Worm (Caenorhabditis elegans): ENCODE measurements around the gene ttll-9.

Gene ttll-9

DNA sequence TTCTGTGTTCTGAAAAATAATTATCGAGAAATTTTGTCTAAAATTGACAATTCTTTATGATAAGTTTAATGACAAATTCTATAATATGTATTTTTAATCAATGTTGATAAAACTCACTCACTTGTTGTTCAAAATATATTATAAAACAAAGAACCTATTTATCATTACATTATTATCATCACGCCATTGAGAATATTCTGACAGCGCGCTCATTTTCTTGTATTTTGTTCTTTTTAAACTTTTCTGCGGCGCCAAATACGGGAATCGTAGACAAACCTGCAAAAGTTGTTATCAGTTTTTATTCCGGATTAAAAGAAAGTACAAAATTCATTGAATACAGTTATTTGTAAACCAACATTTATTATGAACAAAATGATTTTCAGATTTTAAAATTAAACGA is 43.9 kb upstream of the ttll-9 start:
- TF ChIP-seq F39B2.1 (GFP tag; IDR thresholded peaks at IDR 0.05) (no peak), sea-2 (GFP tag; IDR thresholded peaks at IDR 0.05) (no peak), athp-1 (tag; optimal IDR thresholded peaks at IDR 0.05) (no peak), chd-7 (tag; optimal IDR thresholded peaks at IDR 0.05) (no peak), ets-4 (GFP tag; optimal IDR thresholded peaks at IDR 0.05) (no peak), nhr-80 (tag; optimal IDR thresholded peaks at IDR 0.05) (peak; percentile 51)

DNA sequence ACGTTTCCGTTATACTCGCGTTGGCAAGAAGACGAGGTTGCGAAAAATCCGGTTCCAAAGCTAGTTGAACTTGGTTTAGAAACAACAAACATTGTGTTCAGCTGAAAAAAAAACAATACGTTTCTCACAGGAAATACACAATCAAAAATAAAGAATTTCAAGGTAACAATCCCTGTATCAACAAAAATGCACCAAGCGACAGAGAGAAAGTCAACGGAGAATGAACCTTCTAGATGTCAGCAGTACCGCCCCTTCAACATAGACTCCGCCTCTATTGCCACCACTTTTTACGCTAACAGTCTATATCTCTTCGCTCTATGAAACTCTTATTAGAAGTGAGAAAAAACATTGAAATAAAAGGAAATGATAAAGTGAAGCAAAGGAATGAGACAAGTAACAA is 41.9 kb upstream of the ttll-9 start, which contains the start of gene F31D4.8:
F31D4.8 (minus strand) TSS at position 101 of the 400 bp plus-strand sequence.
- TF ChIP-seq rcor-1 (GFP tag; IDR thresholded peaks at IDR 0.05): no peak
- no peak for TF ChIP-seq ztf-25 (GFP tag; IDR thresholded peaks at IDR 0.05)
- TF ChIP-seq let-607 (tag; optimal IDR thresholded peaks at IDR 0.05): no peak
- TF ChIP-seq gei-17 (GFP tag; optimal IDR thresholded peaks at IDR 0.05): no peak
- TF ChIP-seq aptf-2 (GFP tag; conservative IDR thresholded peaks at IDR 0.05): no peak
- no peak for TF ChIP-seq ceh-100 (GFP tag; IDR thresholded peaks at IDR 0.05)
- no peak for TF ChIP-seq F55B11.4 (tag; optimal IDR thresholded peaks at IDR 0.05; ENCODE audit: borderline replicate concordance, insufficient read depth)
- no peak for TF ChIP-seq F10E7.11 (tag; optimal IDR thresholded peaks at IDR 0.05)
- no peak for TF ChIP-seq pbrm-1 (GFP tag; IDR thresholded peaks at IDR 0.05)
- TF ChIP-seq nfyb-1 (GFP tag; IDR thresholded peaks at IDR 0.05): no peak
- no peak for TF ChIP-seq him-1 (tag; optimal IDR thresholded peaks at IDR 0.05)
- TF ChIP-seq F57A8.1 (GFP tag; optimal IDR thresholded peaks at IDR 0.05): no peak
- no peak for TF ChIP-seq lag-1 (GFP tag; IDR thresholded peaks at IDR 0.05)
- TF ChIP-seq attf-6 (GFP tag; IDR thresholded peaks at IDR 0.05): no peak
- no peak for TF ChIP-seq ceh-91 (GFP tag; IDR thresholded peaks at IDR 0.05)

DNA sequence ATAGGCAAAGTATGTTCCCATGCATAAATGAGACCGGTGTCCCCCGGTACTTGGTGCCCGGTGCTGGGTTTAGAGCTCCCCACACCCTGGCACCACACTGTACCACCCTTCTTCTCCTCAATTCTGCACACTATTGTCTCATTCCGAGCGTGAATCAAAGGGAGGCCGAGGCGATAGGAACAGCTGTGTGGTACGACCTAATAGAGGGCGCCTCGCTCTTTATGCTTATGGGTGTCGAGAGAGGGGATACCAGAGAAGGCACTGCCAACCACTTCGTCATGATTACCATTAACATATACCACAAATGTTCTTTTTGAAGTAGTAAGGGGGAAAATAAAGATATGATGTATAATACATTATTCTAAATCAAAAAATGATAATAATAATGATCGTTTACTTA is 39.6 kb upstream of the ttll-9 start:
- TF ChIP-seq K12H6.12 (tag; optimal IDR thresholded peaks at IDR 0.05): no peak
- TF ChIP-seq pbrm-1 (GFP tag; IDR thresholded peaks at IDR 0.05): no peak
- 0 out of 2 replicates have a peak, but pooled peaks have one; percentile 56 for TF ChIP-seq sea-2 (GFP tag; IDR thresholded peaks at IDR 0.05)
- no peak for TF ChIP-seq snpc-1.3 (tag; optimal IDR thresholded peaks at IDR 0.05; ENCODE audit: insufficient read depth)

DNA sequence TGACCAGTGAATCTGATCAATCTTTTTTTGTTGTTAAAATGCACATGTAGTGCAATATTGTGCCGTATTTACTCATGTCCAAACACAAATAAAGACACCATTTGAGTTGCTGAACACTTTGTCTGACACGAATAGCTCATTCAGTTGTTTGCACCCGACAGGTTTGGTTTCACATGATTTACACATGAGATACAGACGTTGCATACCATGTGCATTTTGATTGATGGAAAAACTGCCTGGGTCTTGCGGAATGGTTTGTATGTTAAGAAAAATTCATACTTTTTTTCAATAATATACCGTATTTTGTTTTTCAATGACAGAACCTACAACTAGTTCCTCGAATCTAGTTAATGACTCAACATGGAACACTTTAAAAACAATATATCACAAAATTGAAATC is 39.1 kb upstream of the ttll-9 start:
- TF ChIP-seq mxl-1 (tag; optimal IDR thresholded peaks at IDR 0.05) (no peak), hlh-12 (tag; optimal IDR thresholded peaks at IDR 0.05) (no peak), dpl-1 (GFP tag; optimal IDR thresholded peaks at IDR 0.05) (no peak), ceh-100 (GFP tag; IDR thresholded peaks at IDR 0.05) (no peak), sea-2 (GFP tag; IDR thresholded peaks at IDR 0.05) (no peak), ceh-58 (GFP tag; IDR thresholded peaks at IDR 0.05) (no peak), F39B2.1 (GFP tag; IDR thresholded peaks at IDR 0.05) (no peak), repo-1 (tag; optimal IDR thresholded peaks at IDR 0.05) (no peak), T26A5.8 (tag; optimal IDR thresholded peaks at IDR 0.05) (no peak), nfya-1 (tag; optimal IDR thresholded peaks at IDR 0.05; ENCODE audit: borderline replicate concordance, insufficient read depth) (no peak), aptf-2 (GFP tag; conservative IDR thresholded peaks at IDR 0.05) (no peak)

DNA sequence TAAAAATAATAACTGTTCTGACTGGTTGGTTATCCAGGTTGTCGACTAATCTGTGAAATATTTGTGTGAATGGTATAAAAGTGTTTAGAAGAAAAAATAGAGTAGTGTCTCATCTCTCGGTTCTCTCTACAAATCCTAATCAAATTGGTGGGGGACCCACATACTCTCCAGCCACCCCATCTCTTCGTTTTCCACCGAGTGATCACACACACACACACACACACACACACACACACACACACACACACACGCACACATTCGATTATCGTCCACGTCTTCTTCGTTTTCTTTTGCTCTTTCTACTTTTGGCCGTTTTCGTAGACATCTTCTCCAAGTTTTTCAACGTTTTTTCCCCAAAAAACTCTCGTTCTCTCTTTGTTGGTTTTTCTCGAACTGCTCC is 37.1 kb upstream of the ttll-9 start:
- no peak for TF ChIP-seq snpc-1.1 (tag; optimal IDR thresholded peaks at IDR 0.05; ENCODE audit: insufficient read depth)
- no peak for TF ChIP-seq mel-28 (tag; optimal IDR thresholded peaks at IDR 0.05; ENCODE audit: borderline replicate concordance)
- no peak for TF ChIP-seq hsf-1 (GFP tag; IDR thresholded peaks at IDR 0.05)
- TF ChIP-seq sptf-2 (GFP tag; optimal IDR thresholded peaks at IDR 0.05): no peak
- TF ChIP-seq ztf-3 (GFP tag; optimal IDR thresholded peaks at IDR 0.05): peak; percentile 55
- no peak for TF ChIP-seq aptf-2 (GFP tag; conservative IDR thresholded peaks at IDR 0.05)
